Worm (Caenorhabditis elegans) whole organism, L2 larva: ENCODE measurements around the gene srh-216.

ENCODE experiments used
- F13H6.1 ChIP-seq: sonication (generic microtip); optimal IDR thresholded peaks from 2 replicates; lab custom pipeline; 2016; ENCODE audit warnings: missing genetic modification characterization, missing compliant biosample characterization
- R02D3.7 ChIP-seq: fragments of 150-350 bp; optimal IDR thresholded peaks from 2 replicates; lab custom pipeline; 2014; ENCODE audit warnings: missing biosample characterization, missing genetic modification characterization
- ZK546.5 ChIP-seq: sonication (generic microtip); optimal IDR thresholded peaks from 2 replicates; lab custom pipeline; 2017; ENCODE audit warnings: missing biosample characterization, missing genetic modification characterization
- alr-1 ChIP-seq: fragments of 150-350 bp; optimal IDR thresholded peaks from 2 replicates; lab custom pipeline; 2014; ENCODE audit warnings: missing biosample characterization, missing genetic modification characterization
- aly-2 ChIP-seq: fragments of 150-350 bp; optimal IDR thresholded peaks from 2 replicates; lab custom pipeline; 2014; ENCODE audit warnings: missing biosample characterization, missing genetic modification characterization
- blmp-1 ChIP-seq: sonication (generic microtip); optimal IDR thresholded peaks from 2 replicates; lab custom pipeline; 2017; ENCODE audit warnings: missing genetic modification characterization, mild to moderate bottlenecking, missing compliant biosample characterization, antibody characterized with exemption, moderate library complexity; ENCODE audit not compliant: insufficient read depth
- ceh-16 ChIP-seq: fragments of 150-350 bp; optimal IDR thresholded peaks from 2 replicates; lab custom pipeline; 2014; ENCODE audit warnings: missing biosample characterization, missing genetic modification characterization
- crh-2 ChIP-seq: sonication (generic microtip); optimal IDR thresholded peaks from 2 replicates; lab custom pipeline; 2017; ENCODE audit warnings: missing biosample characterization, missing genetic modification characterization
- dmd-4 ChIP-seq: sonication (generic microtip); optimal IDR thresholded peaks from 2 replicates; lab custom pipeline; 2017; ENCODE audit warnings: missing biosample characterization, missing genetic modification characterization
- egl-27 ChIP-seq: sonication (generic microtip); optimal IDR thresholded peaks from 3 replicates; lab custom pipeline; 2017; ENCODE audit warnings: missing biosample characterization, missing genetic modification reagents, missing genetic modification characterization
- elt-1 ChIP-seq: fragments of 150-350 bp; optimal IDR thresholded peaks from 2 replicates; lab custom pipeline; 2014; ENCODE audit warnings: missing biosample characterization, missing genetic modification characterization
- elt-3 ChIP-seq: sonication (generic microtip); optimal IDR thresholded peaks from 2 replicates; lab custom pipeline; 2017; ENCODE audit warnings: missing biosample characterization, missing genetic modification characterization
- fos-1 ChIP-seq: fragments of 150-350 bp; optimal IDR thresholded peaks from 2 replicates; lab custom pipeline; 2014; ENCODE audit warnings: missing biosample characterization, missing genetic modification characterization
- gmeb-1 ChIP-seq: fragments of 150-350 bp; optimal IDR thresholded peaks from 2 replicates; lab custom pipeline; 2014; ENCODE audit warnings: missing biosample characterization, missing genetic modification characterization
- lin-11 ChIP-seq: fragments of 150-350 bp; sonication (generic microtip); optimal IDR thresholded peaks from 2 replicates; lab custom pipeline; 2014; ENCODE audit warnings: missing biosample characterization, missing genetic modification characterization, inconsistent platforms, mixed read lengths
- lin-39 ChIP-seq: fragments of 150-350 bp; optimal IDR thresholded peaks from 2 replicates; lab custom pipeline; 2014; ENCODE audit warnings: missing biosample characterization, missing genetic modification reagents, missing genetic modification characterization
- lsy-2 ChIP-seq, 2 experiments: fragments of 150-350 bp in 1 of 2; sonication (generic microtip) in 1 of 2; optimal IDR thresholded peaks; 2 replicates each; lab custom pipeline; 2014 to 2017; ENCODE audit warnings: missing biosample characterization in 2 of 2, missing genetic modification characterization in 2 of 2
- mab-5 ChIP-seq: fragments of 150-350 bp; optimal IDR thresholded peaks from 2 replicates; lab custom pipeline; 2014; ENCODE audit warnings: missing biosample characterization, missing genetic modification characterization
- mbf-1 ChIP-seq: sonication (generic microtip); optimal IDR thresholded peaks from 2 replicates; lab custom pipeline; 2017; ENCODE audit warnings: missing biosample characterization, missing genetic modification characterization
- mdl-1 ChIP-seq, 2 experiments: fragments of 150-350 bp in 1 of 2; sonication (generic microtip) in 1 of 2; optimal IDR thresholded peaks; 2 replicates each; lab custom pipeline; 2017; ENCODE audit warnings: missing biosample characterization in 2 of 2, missing genetic modification characterization in 2 of 2
- nhr-11 ChIP-seq: fragments of 150-350 bp; optimal IDR thresholded peaks from 2 replicates; lab custom pipeline; 2014; ENCODE audit warnings: missing biosample characterization, missing genetic modification characterization
- nhr-129 ChIP-seq: fragments of 150-350 bp; optimal IDR thresholded peaks from 2 replicates; lab custom pipeline; 2014; ENCODE audit warnings: missing biosample characterization, missing genetic modification characterization
- nhr-21 ChIP-seq: fragments of 150-350 bp; optimal IDR thresholded peaks from 2 replicates; lab custom pipeline; 2014; ENCODE audit warnings: missing biosample characterization, missing genetic modification characterization
- nhr-23 ChIP-seq: fragments of 150-350 bp; optimal IDR thresholded peaks from 2 replicates; lab custom pipeline; 2014; ENCODE audit warnings: missing biosample characterization, missing genetic modification reagents, missing genetic modification characterization
- nhr-25 ChIP-seq: fragments of 150-350 bp; sonication (generic microtip); optimal IDR thresholded peaks from 3 replicates; lab custom pipeline; 2014; ENCODE audit warnings: missing biosample characterization, missing genetic modification characterization
- peb-1 ChIP-seq: fragments of 150-350 bp; optimal IDR thresholded peaks from 2 replicates; lab custom pipeline; 2014; ENCODE audit warnings: missing biosample characterization, missing genetic modification characterization
- sem-4 ChIP-seq: fragments of 150-350 bp; optimal IDR thresholded peaks from 2 replicates; lab custom pipeline; 2014; ENCODE audit warnings: missing biosample characterization, missing genetic modification reagents, missing genetic modification characterization
- skn-1 ChIP-seq: sonication (generic microtip); optimal IDR thresholded peaks from 2 replicates; lab custom pipeline; 2017; ENCODE audit warnings: missing biosample characterization, missing genetic modification characterization
- sma-3 ChIP-seq: sonication (generic microtip); optimal IDR thresholded peaks from 2 replicates; lab custom pipeline; 2016; ENCODE audit warnings: missing genetic modification reagents, missing genetic modification characterization, missing compliant biosample characterization
- sma-9 ChIP-seq, 2 experiments: fragments of 150-350 bp in 1 of 2; sonication (generic microtip) in 1 of 2; optimal IDR thresholded peaks; 2 replicates each; lab custom pipeline; 2014 to 2016; ENCODE audit warnings: missing genetic modification characterization in 2 of 2, mild to moderate bottlenecking in 1 of 2, missing biosample characterization in 1 of 2, missing compliant biosample characterization in 1 of 2, missing genetic modification reagents in 1 of 2, moderate library complexity in 1 of 2
- snpc-4 ChIP-seq: fragments of 150-350 bp; optimal IDR thresholded peaks from 2 replicates; lab custom pipeline; 2014; ENCODE audit warnings: missing biosample characterization, missing genetic modification characterization
- unc-39 ChIP-seq: fragments of 150-350 bp; optimal IDR thresholded peaks from 2 replicates; lab custom pipeline; 2014; ENCODE audit warnings: missing biosample characterization, missing genetic modification characterization
- unc-55 ChIP-seq: fragments of 150-350 bp; sonication (generic microtip); optimal IDR thresholded peaks from 3 replicates; lab custom pipeline; 2014; ENCODE audit warnings: missing biosample characterization, missing genetic modification reagents, missing genetic modification characterization
- zag-1 ChIP-seq: fragments of 150-350 bp; optimal IDR thresholded peaks from 2 replicates; lab custom pipeline; 2014; ENCODE audit warnings: missing biosample characterization, missing genetic modification characterization
- ztf-1 ChIP-seq: fragments of 200-800 bp; sonication (Bioruptor generic); conservative IDR thresholded peaks from 2 replicates; pipeline ENCODE4 v1.3.6; 2022; ENCODE audit warnings: missing genetic modification characterization, missing compliant biosample characterization
- ztf-11 ChIP-seq: sonication (generic microtip); optimal IDR thresholded peaks from 2 replicates; lab custom pipeline; 2017; ENCODE audit warnings: missing biosample characterization, missing genetic modification characterization
- ztf-4 ChIP-seq: fragments of 150-350 bp; optimal IDR thresholded peaks from 2 replicates; lab custom pipeline; 2014; ENCODE audit warnings: missing biosample characterization, missing genetic modification characterization

srh-216 gene

ce11 chrV:16781974-16782373, 45.4 kb downstream of the srh-216 start:
- TF ChIP-seq blmp-1 (tag; lab: Kevin White, UChicago) (no peak), gmeb-1 (tag; lab: Kevin White, UChicago) (no peak), snpc-4 (no peak), mdl-1 (tag; optimal IDR thresholded peaks at IDR 0.05; lab: Kevin White, UChicago) (no peak), zag-1 (no peak), F13H6.1 (no peak), elt-1 (tag; lab: Kevin White, UChicago) (no peak), ztf-1 (GFP tag; lab: Robert Waterston, UW) (no peak), mab-5 (no peak), dmd-4 (tag; lab: Kevin White, UChicago) (no peak), nhr-11 (tag; lab: Kevin White, UChicago) (no peak)
- TF ChIP-seq, all 48 proteins: peak for 0

ce11 chrV:16780554-16780953, 46.8 kb downstream of the srh-216 start:
- no peak for TF ChIP-seq unc-39
- peak; percentile 41 for TF ChIP-seq nhr-21 (tag; lab: Kevin White, UChicago)
- no peak for TF ChIP-seq ztf-11 (tag; lab: Kevin White, UChicago)
- no peak for TF ChIP-seq blmp-1 (tag; lab: Kevin White, UChicago)
- TF ChIP-seq fos-1 (tag; lab: Kevin White, UChicago): no peak
- no peak for TF ChIP-seq lin-39 (tag; lab: Kevin White, UChicago)
- no peak for TF ChIP-seq F13H6.1
- no peak for TF ChIP-seq R02D3.7 (tag; lab: Kevin White, UChicago)
- TF ChIP-seq nhr-23: no peak
- peak; percentile 41 for TF ChIP-seq sma-9 (GFP tag; optimal IDR thresholded peaks at IDR 0.05; lab: Kevin White, UChicago)
- no peak for TF ChIP-seq sma-9 (tag; optimal IDR thresholded peaks at IDR 0.05; lab: Kevin White, UChicago)
- no peak for TF ChIP-seq snpc-4
- no peak for TF ChIP-seq ztf-1 (GFP tag; lab: Robert Waterston, UW)
- TF ChIP-seq unc-55 (GFP tag; lab: Kevin White, UChicago): no peak
- TF ChIP-seq ztf-4 (tag; lab: Kevin White, UChicago): no peak
- no peak for TF ChIP-seq elt-3 (tag; lab: Kevin White, UChicago)
- peak; percentile 27 for TF ChIP-seq sma-3
- no peak for TF ChIP-seq ceh-16
- no peak for TF ChIP-seq nhr-25
- TF ChIP-seq, all 48 proteins: peak for 3

- peak; percentile 11 for TF ChIP-seq blmp-1 (tag; lab: Kevin White, UChicago)
- no peak for TF ChIP-seq F13H6.1
- no peak for TF ChIP-seq lin-11 (tag; lab: Kevin White, UChicago)
- peak; percentile 19 for TF ChIP-seq sma-9 (GFP tag; optimal IDR thresholded peaks at IDR 0.05; lab: Kevin White, UChicago)
- TF ChIP-seq sma-9 (tag; optimal IDR thresholded peaks at IDR 0.05; lab: Kevin White, UChicago): no peak
Measured at ce11 chrV:16779971-16780370, 47.4 kb downstream of the srh-216 start.

ce11 chrV:16779281-16779597, 48.1 kb downstream of the srh-216 start:
- no peak for TF ChIP-seq mbf-1
- no peak for TF ChIP-seq R02D3.7 (tag; lab: Kevin White, UChicago)
- no peak for TF ChIP-seq alr-1
- no peak for TF ChIP-seq peb-1 (tag; lab: Kevin White, UChicago)
- no peak for TF ChIP-seq crh-2 (tag; lab: Kevin White, UChicago)
- TF ChIP-seq ZK546.5 (tag; lab: Kevin White, UChicago): no peak
- TF ChIP-seq lsy-2 (tag; optimal IDR thresholded peaks at IDR 0.05; lab: Kevin White, UChicago): no peak
- no peak for TF ChIP-seq aly-2 (tag; lab: Kevin White, UChicago)
- no peak for TF ChIP-seq blmp-1 (tag; lab: Kevin White, UChicago)
- no peak for TF ChIP-seq ztf-1 (GFP tag; lab: Robert Waterston, UW)
- no peak for TF ChIP-seq nhr-23

- TF ChIP-seq sem-4 (no peak), elt-1 (tag; lab: Kevin White, UChicago) (peak; percentile 17), zag-1 (no peak), sma-9 (GFP tag; optimal IDR thresholded peaks at IDR 0.05; lab: Kevin White, UChicago) (peak; percentile 43), sma-9 (tag; optimal IDR thresholded peaks at IDR 0.05; lab: Kevin White, UChicago) (no peak), nhr-129 (peak; percentile 9), skn-1 (tag; lab: Kevin White, UChicago) (no peak), elt-3 (tag; lab: Kevin White, UChicago) (peak; percentile 18), egl-27 (tag; lab: Kevin White, UChicago) (no peak), dmd-4 (tag; lab: Kevin White, UChicago) (no peak), sma-3 (peak; percentile 25), gmeb-1 (tag; lab: Kevin White, UChicago) (no peak), nhr-25 (peak; percentile 56), nhr-21 (tag; lab: Kevin White, UChicago) (peak; percentile 76)
Measured at ce11 chrV:16778540-16779280, 48.7 kb downstream of the srh-216 start.
